Fruit fly (Drosophila melanogaster): ENCODE data around the gene Hsc70-4.

Gene Hsc70-4

DNA sequence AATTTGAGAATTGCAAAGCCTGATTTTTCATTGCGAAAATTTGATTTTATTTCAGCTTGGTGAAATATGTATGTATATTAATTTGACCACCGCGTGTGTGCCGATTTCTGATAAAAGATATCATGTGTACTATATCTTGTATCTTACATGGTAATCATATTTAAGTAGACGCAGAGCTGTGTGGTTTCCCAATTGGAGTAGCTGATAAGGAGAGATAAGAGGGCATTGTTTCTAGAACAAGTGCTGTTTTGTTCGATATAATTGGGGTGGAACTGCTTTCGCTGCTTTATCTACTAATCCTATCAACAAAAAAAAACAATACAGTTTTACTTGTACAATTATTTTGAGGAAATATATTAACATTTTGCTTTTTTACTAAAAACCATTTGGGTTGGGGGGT, 4.1 kb downstream of the Hsc70-4 start:
- TF ChIP-seq N (GFP tag; optimal IDR thresholded peaks at IDR 0.05): no peak
- TF ChIP-seq fru (GFP tag; optimal IDR thresholded peaks at IDR 0.05): no peak
- no peak for TF ChIP-seq CG9705 (GFP tag; optimal IDR thresholded peaks at IDR 0.05)
- peak; percentile 9 for TF ChIP-seq Jra (GFP tag; optimal IDR thresholded peaks at IDR 0.05)
- TF ChIP-seq woc (GFP tag; optimal IDR thresholded peaks at IDR 0.05): no peak
- no peak for TF ChIP-seq Myc (optimal IDR thresholded peaks at IDR 0.05)
- TF ChIP-seq OdsH (GFP tag; optimal IDR thresholded peaks at IDR 0.05): no peak
- TF ChIP-seq ey (GFP tag; optimal IDR thresholded peaks at IDR 0.05): no peak
- TF ChIP-seq foxo (GFP tag; optimal IDR thresholded peaks at IDR 0.05): peak in 1 of 2 experiments; percentile 22
- no peak for TF ChIP-seq HLH106 (tag; optimal IDR thresholded peaks at IDR 0.05)
- no peak for TF ChIP-seq dsf (GFP tag; optimal IDR thresholded peaks at IDR 0.05; ENCODE audit: borderline replicate concordance)
- peak; percentile 8 for TF ChIP-seq Sp1 (GFP tag; optimal IDR thresholded peaks at IDR 0.05)
- TF ChIP-seq Rel (GFP tag; optimal IDR thresholded peaks at IDR 0.05): no peak
- peak; percentile 98 for TF ChIP-seq Rel (tag; optimal IDR thresholded peaks at IDR 0.05)
- TF ChIP-seq CrebA (GFP tag; optimal IDR thresholded peaks at IDR 0.05; ENCODE audit: borderline replicate concordance): no peak
- peak; percentile 4 for TF ChIP-seq br (GFP tag; optimal IDR thresholded peaks at IDR 0.05)
- TF ChIP-seq pan (optimal IDR thresholded peaks at IDR 0.05): no peak
- TF ChIP-seq GATAd (GFP tag; optimal IDR thresholded peaks at IDR 0.05): no peak
- no peak for TF ChIP-seq psq (GFP tag; optimal IDR thresholded peaks at IDR 0.05)
- TF ChIP-seq Hnf4 (GFP tag; optimal IDR thresholded peaks at IDR 0.05): no peak
- no peak for TF ChIP-seq dmrt93B (GFP tag; optimal IDR thresholded peaks at IDR 0.05)
- no peak for TF ChIP-seq CG32264 (GFP tag; optimal IDR thresholded peaks at IDR 0.05)
- TF ChIP-seq sv (GFP tag; optimal IDR thresholded peaks at IDR 0.05): no peak
- no peak for TF ChIP-seq Hr78 (GFP tag; optimal IDR thresholded peaks at IDR 0.05)
- no peak for TF ChIP-seq lola (GFP tag; optimal IDR thresholded peaks at IDR 0.05)
- no peak for TF ChIP-seq jim (GFP tag; optimal IDR thresholded peaks at IDR 0.05)
- no peak for TF ChIP-seq Dif (GFP tag; optimal IDR thresholded peaks at IDR 0.05; ENCODE audit: partially characterized antibody)
- TF ChIP-seq Hr83 (GFP tag; optimal IDR thresholded peaks at IDR 0.05; ENCODE audit: poor library complexity, severe bottlenecking): no peak
- no peak for TF ChIP-seq rgr (GFP tag; optimal IDR thresholded peaks at IDR 0.05)
- no peak for TF ChIP-seq Mio (GFP tag; optimal IDR thresholded peaks at IDR 0.05)
- no peak for TF ChIP-seq Vsx2 (GFP tag; optimal IDR thresholded peaks at IDR 0.05; ENCODE audit: partially characterized antibody)
- no peak for TF ChIP-seq tai (GFP tag; optimal IDR thresholded peaks at IDR 0.05)
- no peak for TF ChIP-seq sage (GFP tag; optimal IDR thresholded peaks at IDR 0.05)
- no peak for TF ChIP-seq Abd-B (GFP tag; optimal IDR thresholded peaks at IDR 0.05)
- TF ChIP-seq dl (GFP tag; optimal IDR thresholded peaks at IDR 0.05; ENCODE audit: insufficient read depth in 1 of 2, partially characterized antibody in 2 of 2): no peak
- TF ChIP-seq usp (GFP tag; optimal IDR thresholded peaks at IDR 0.05): no peak
- TF ChIP-seq h (GFP tag; optimal IDR thresholded peaks at IDR 0.05): peak; percentile 7
- no peak for TF ChIP-seq Dfd (GFP tag; optimal IDR thresholded peaks at IDR 0.05)
- TF ChIP-seq brk (GFP tag; optimal IDR thresholded peaks at IDR 0.05): no peak

DNA sequence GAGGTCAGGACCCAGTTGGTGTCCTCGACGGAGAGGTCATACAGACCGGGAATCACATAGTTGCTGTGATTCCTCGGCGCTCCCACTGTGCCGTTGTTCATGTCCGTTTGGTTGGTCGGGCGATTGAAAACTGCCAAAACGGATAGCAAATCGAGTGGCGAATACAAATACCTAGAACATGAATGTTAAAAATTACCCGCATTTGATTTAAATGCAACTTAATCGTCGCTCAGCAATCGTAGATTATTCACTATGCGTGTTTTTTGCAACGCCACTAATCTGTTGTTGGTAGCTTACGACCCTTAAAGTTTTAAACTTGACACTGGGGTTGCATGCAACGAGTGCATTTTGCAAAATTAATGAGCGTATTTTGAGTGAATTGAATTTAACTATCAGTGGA, 6.5 kb downstream of the Hsc70-4 start, which contains the start of gene Amt:
Gene Amt, minus strand, starts transcription at position 101 of the 400 bp plus-strand sequence.
- TF ChIP-seq HLH106 (tag; optimal IDR thresholded peaks at IDR 0.05) (no peak), tai (GFP tag; optimal IDR thresholded peaks at IDR 0.05) (no peak), dl (GFP tag; optimal IDR thresholded peaks at IDR 0.05; ENCODE audit: insufficient read depth in 1 of 2, partially characterized antibody in 2 of 2) (no peak), usp (GFP tag; optimal IDR thresholded peaks at IDR 0.05) (no peak), foxo (GFP tag; optimal IDR thresholded peaks at IDR 0.05) (no peak), Jra (GFP tag; optimal IDR thresholded peaks at IDR 0.05) (no peak), jim (GFP tag; optimal IDR thresholded peaks at IDR 0.05) (no peak), CrebA (GFP tag; optimal IDR thresholded peaks at IDR 0.05; ENCODE audit: borderline replicate concordance) (no peak), Hr83 (GFP tag; optimal IDR thresholded peaks at IDR 0.05; ENCODE audit: poor library complexity, severe bottlenecking) (no peak), Hnf4 (GFP tag; optimal IDR thresholded peaks at IDR 0.05) (no peak), OdsH (GFP tag; optimal IDR thresholded peaks at IDR 0.05) (no peak), sv (GFP tag; optimal IDR thresholded peaks at IDR 0.05) (no peak), Myc (optimal IDR thresholded peaks at IDR 0.05) (no peak), h (GFP tag; optimal IDR thresholded peaks at IDR 0.05) (no peak), brk (GFP tag; optimal IDR thresholded peaks at IDR 0.05) (no peak), dsf (GFP tag; optimal IDR thresholded peaks at IDR 0.05; ENCODE audit: borderline replicate concordance) (no peak)
